Worm (Caenorhabditis elegans): ENCODE results near the gene ZK867.2.

The ZK867.2 gene

ce11 chrX:7211405-7211804 lies 4.9 kb downstream of the ZK867.2 start, which contains the start of gene spp-22:
Gene spp-22, plus strand, starts transcription at chrX:7211705.
- TF ChIP-seq T22C8.4 (GFP tag; IDR thresholded peaks at IDR 0.05) (no peak), ztf-23 (GFP tag; IDR thresholded peaks at IDR 0.05) (no peak), flt-1 (GFP tag; IDR thresholded peaks at IDR 0.05) (no peak), klf-2 (GFP tag; conservative IDR thresholded peaks at IDR 0.05) (no peak), cog-1 (tag; optimal IDR thresholded peaks at IDR 0.05) (no peak), ztf-29 (GFP tag; IDR thresholded peaks at IDR 0.05) (no peak), med-1 (GFP tag; optimal IDR thresholded peaks at IDR 0.05; ENCODE audit: insufficient read depth) (no peak), ref-1 (GFP tag; conservative IDR thresholded peaks at IDR 0.05) (no peak), tab-1 (GFP tag; IDR thresholded peaks at IDR 0.05) (no peak)

- TF ChIP-seq med-1 (GFP tag; optimal IDR thresholded peaks at IDR 0.05; ENCODE audit: insufficient read depth) (no peak), cog-1 (tag; optimal IDR thresholded peaks at IDR 0.05) (no peak), klf-2 (GFP tag; conservative IDR thresholded peaks at IDR 0.05) (no peak), flt-1 (GFP tag; IDR thresholded peaks at IDR 0.05) (no peak), ztf-29 (GFP tag; IDR thresholded peaks at IDR 0.05) (no peak), tab-1 (GFP tag; IDR thresholded peaks at IDR 0.05) (no peak), ref-1 (GFP tag; conservative IDR thresholded peaks at IDR 0.05) (no peak), T22C8.4 (GFP tag; IDR thresholded peaks at IDR 0.05) (no peak), ztf-23 (GFP tag; IDR thresholded peaks at IDR 0.05) (no peak)
Measured at ce11 chrX:7217704-7218479, 11.4 kb downstream of the ZK867.2 start, which contains the start of gene syd-9. Gene syd-9, plus strand, starts transcription at chrX:7218097.

ce11 chrX:7220209-7220608 lies 13.7 kb downstream of the ZK867.2 start:
- TF ChIP-seq med-1 (GFP tag; optimal IDR thresholded peaks at IDR 0.05; ENCODE audit: insufficient read depth) (no peak), ref-1 (GFP tag; conservative IDR thresholded peaks at IDR 0.05) (no peak), ztf-23 (GFP tag; IDR thresholded peaks at IDR 0.05) (no peak), cog-1 (tag; optimal IDR thresholded peaks at IDR 0.05) (no peak), flt-1 (GFP tag; IDR thresholded peaks at IDR 0.05) (no peak), T22C8.4 (GFP tag; IDR thresholded peaks at IDR 0.05) (no peak), klf-2 (GFP tag; conservative IDR thresholded peaks at IDR 0.05) (no peak), ztf-29 (GFP tag; IDR thresholded peaks at IDR 0.05) (no peak), tab-1 (GFP tag; IDR thresholded peaks at IDR 0.05) (no peak)

ce11 chrX:7222383-7222782 lies 15.9 kb downstream of the ZK867.2 start:
- TF ChIP-seq T22C8.4 (GFP tag; IDR thresholded peaks at IDR 0.05) (0 out of 2 replicates have a peak, but pooled peaks have one; percentile 11), tab-1 (GFP tag; IDR thresholded peaks at IDR 0.05) (no peak; the same call in 1 of the 2 replicates)

ce11 chrX:7224510-7224909 lies 18.0 kb downstream of the ZK867.2 start:
- TF ChIP-seq med-1 (GFP tag; optimal IDR thresholded peaks at IDR 0.05; ENCODE audit: insufficient read depth) (no peak), klf-2 (GFP tag; conservative IDR thresholded peaks at IDR 0.05) (no peak), flt-1 (GFP tag; IDR thresholded peaks at IDR 0.05) (peak; percentile 56)

ce11 chrX:7225028-7225427 lies 18.5 kb downstream of the ZK867.2 start:
- TF ChIP-seq flt-1 (GFP tag; IDR thresholded peaks at IDR 0.05) = no peak
- TF ChIP-seq T22C8.4 (GFP tag; IDR thresholded peaks at IDR 0.05) = no peak
- TF ChIP-seq ztf-23 (GFP tag; IDR thresholded peaks at IDR 0.05) = no peak

- TF ChIP-seq ztf-29 (GFP tag; IDR thresholded peaks at IDR 0.05) (no peak), med-1 (GFP tag; optimal IDR thresholded peaks at IDR 0.05; ENCODE audit: insufficient read depth) (no peak), cog-1 (tag; optimal IDR thresholded peaks at IDR 0.05) (no peak), ztf-23 (GFP tag; IDR thresholded peaks at IDR 0.05) (no peak), flt-1 (GFP tag; IDR thresholded peaks at IDR 0.05) (no peak), T22C8.4 (GFP tag; IDR thresholded peaks at IDR 0.05) (no peak)
Measured at ce11 chrX:7229357-7229756, 22.8 kb downstream of the ZK867.2 start.

ce11 chrX:7230321-7230720 lies 23.8 kb downstream of the ZK867.2 start:
- TF ChIP-seq klf-2 (GFP tag; conservative IDR thresholded peaks at IDR 0.05) = no peak
- TF ChIP-seq med-1 (GFP tag; optimal IDR thresholded peaks at IDR 0.05; ENCODE audit: insufficient read depth) = no peak
- TF ChIP-seq cog-1 (tag; optimal IDR thresholded peaks at IDR 0.05) = no peak
- TF ChIP-seq ref-1 (GFP tag; conservative IDR thresholded peaks at IDR 0.05) = no peak
- no peak for TF ChIP-seq ztf-29 (GFP tag; IDR thresholded peaks at IDR 0.05)
- TF ChIP-seq tab-1 (GFP tag; IDR thresholded peaks at IDR 0.05) = no peak
- no peak for TF ChIP-seq flt-1 (GFP tag; IDR thresholded peaks at IDR 0.05)
- no peak for TF ChIP-seq T22C8.4 (GFP tag; IDR thresholded peaks at IDR 0.05)
- TF ChIP-seq ztf-23 (GFP tag; IDR thresholded peaks at IDR 0.05) = no peak

ce11 chrX:7230877-7231276 lies 24.4 kb downstream of the ZK867.2 start:
- no peak for TF ChIP-seq klf-2 (GFP tag; conservative IDR thresholded peaks at IDR 0.05)
- TF ChIP-seq tab-1 (GFP tag; IDR thresholded peaks at IDR 0.05) = no peak
- no peak for TF ChIP-seq T22C8.4 (GFP tag; IDR thresholded peaks at IDR 0.05)
- TF ChIP-seq flt-1 (GFP tag; IDR thresholded peaks at IDR 0.05) = 0 out of 2 replicates have a peak, but pooled peaks have one; percentile 23

- TF ChIP-seq ztf-29 (GFP tag; IDR thresholded peaks at IDR 0.05) = no peak
- no peak for TF ChIP-seq ztf-23 (GFP tag; IDR thresholded peaks at IDR 0.05)
- no peak for TF ChIP-seq ref-1 (GFP tag; conservative IDR thresholded peaks at IDR 0.05)
- TF ChIP-seq tab-1 (GFP tag; IDR thresholded peaks at IDR 0.05) = no peak
- no peak for TF ChIP-seq flt-1 (GFP tag; IDR thresholded peaks at IDR 0.05)
- peak; percentile 86 for TF ChIP-seq cog-1 (tag; optimal IDR thresholded peaks at IDR 0.05)
- TF ChIP-seq med-1 (GFP tag; optimal IDR thresholded peaks at IDR 0.05; ENCODE audit: insufficient read depth) = no peak
- no peak for TF ChIP-seq T22C8.4 (GFP tag; IDR thresholded peaks at IDR 0.05)
Measured at ce11 chrX:7232158-7232822, 25.8 kb downstream of the ZK867.2 start.

Data from whole organism, midembryonic.